Worm (Caenorhabditis elegans) whole organism, young adult: ENCODE measurements around the gene F42C5.9.

Experiments used
- D2030.7 ChIP-seq: fragments of 200-800 bp; sonication (Bioruptor generic); IDR thresholded peaks from 2 replicates; pipeline ENCODE4 v1.3.6; 2022; ENCODE audit warnings: missing genetic modification reagents, missing genetic modification characterization, missing compliant biosample characterization
- F33H1.4 ChIP-seq: fragments of 200-800 bp; sonication (Bioruptor generic); IDR thresholded peaks from 2 replicates; pipeline ENCODE4 v1.3.6; 2022; ENCODE audit warnings: missing genetic modification reagents, missing genetic modification characterization, missing compliant biosample characterization
- F39B2.1 ChIP-seq: fragments of 200-800 bp; sonication (Bioruptor generic); IDR thresholded peaks from 2 replicates; pipeline ENCODE4 v1.3.6; 2022; ENCODE audit warnings: missing genetic modification reagents, missing genetic modification characterization, missing compliant biosample characterization
- F55B11.4 ChIP-seq: sonication (generic microtip); optimal IDR thresholded peaks from 2 replicates; lab custom pipeline; 2016; ENCODE audit warnings: missing compliant biosample characterization, missing genetic modification characterization, borderline replicate concordance; ENCODE audit not compliant: insufficient read depth
- K11D2.4 ChIP-seq: fragments of 200-800 bp; sonication (Bioruptor generic); IDR thresholded peaks from 2 replicates; pipeline ENCODE4 v1.3.6; 2022; ENCODE audit warnings: missing genetic modification reagents, missing genetic modification characterization, missing compliant biosample characterization
- K12H6.12 ChIP-seq: fragments of 200-800 bp; sonication (Bioruptor generic); optimal IDR thresholded peaks from 2 replicates; lab custom pipeline; 2018; ENCODE audit warnings: mild to moderate bottlenecking, missing genetic modification characterization, missing compliant biosample characterization
- Y56A3A.18 ChIP-seq: fragments of 200-800 bp; sonication (Bioruptor generic); IDR thresholded peaks from 2 replicates; pipeline ENCODE4 v1.3.6; 2022; ENCODE audit warnings: missing genetic modification reagents, missing genetic modification characterization, missing compliant biosample characterization
- Y67H2A.10 ChIP-seq: fragments of 200-800 bp; sonication (Bioruptor generic); conservative IDR thresholded peaks from 2 replicates; pipeline ENCODE4 v1.3.6; 2022; ENCODE audit warnings: missing genetic modification reagents, missing genetic modification characterization, missing compliant biosample characterization
- Y79H2A.3 ChIP-seq: fragments of 200-800 bp; sonication (Bioruptor generic); conservative IDR thresholded peaks from 2 replicates; pipeline ENCODE4 v1.3.6; 2022; ENCODE audit warnings: missing genetic modification reagents, missing genetic modification characterization, missing compliant biosample characterization
- aptf-2 ChIP-seq: fragments of 200-800 bp; sonication (Bioruptor generic); conservative IDR thresholded peaks from 2 replicates; pipeline ENCODE4 v1.3.6; 2022; ENCODE audit warnings: missing genetic modification reagents, missing genetic modification characterization, missing compliant biosample characterization
- attf-5 ChIP-seq: fragments of 200-800 bp; sonication (Bioruptor generic); optimal IDR thresholded peaks from 2 replicates; lab custom pipeline; 2018; ENCODE audit warnings: mild to moderate bottlenecking, missing genetic modification characterization, missing compliant biosample characterization
- attf-6 ChIP-seq: fragments of 200-800 bp; sonication (Bioruptor generic); IDR thresholded peaks from 2 replicates; pipeline ENCODE4 v1.3.6; 2022; ENCODE audit warnings: missing genetic modification reagents, missing genetic modification characterization, missing compliant biosample characterization
- ccch-3 ChIP-seq: fragments of 200-800 bp; sonication (Bioruptor generic); optimal IDR thresholded peaks from 2 replicates; lab custom pipeline; 2018; ENCODE audit warnings: mild to moderate bottlenecking, missing genetic modification characterization, missing compliant biosample characterization
- ceh-100 ChIP-seq: fragments of 200-800 bp; sonication (Bioruptor generic); IDR thresholded peaks from 2 replicates; pipeline ENCODE4 v1.3.6; 2022; ENCODE audit warnings: missing genetic modification reagents, missing genetic modification characterization, missing compliant biosample characterization
- ceh-40 ChIP-seq: fragments of 200-800 bp; sonication (Bioruptor generic); IDR thresholded peaks from 2 replicates; pipeline ENCODE4 v1.3.6; 2022; ENCODE audit warnings: missing genetic modification characterization, missing compliant biosample characterization
- ceh-58 ChIP-seq: fragments of 200-800 bp; sonication (Bioruptor generic); IDR thresholded peaks from 2 replicates; pipeline ENCODE4 v1.3.6; 2022; ENCODE audit warnings: missing genetic modification characterization, missing compliant biosample characterization
- chd-7 ChIP-seq: sonication (generic microtip); optimal IDR thresholded peaks from 2 replicates; lab custom pipeline; 2016; ENCODE audit warnings: mild to moderate bottlenecking, missing genetic modification characterization, moderate library complexity, missing compliant biosample characterization
- egl-18 ChIP-seq: fragments of 200-800 bp; sonication (Bioruptor generic); IDR thresholded peaks from 2 replicates; pipeline ENCODE4 v1.3.6; 2022; ENCODE audit warnings: missing genetic modification reagents, missing genetic modification characterization, missing compliant biosample characterization
- ets-4 ChIP-seq: fragments of 200-800 bp; sonication (Bioruptor generic); optimal IDR thresholded peaks from 2 replicates; lab custom pipeline; 2018; ENCODE audit warnings: mild to moderate bottlenecking, missing genetic modification characterization, missing compliant biosample characterization
- hlh-12 ChIP-seq: sonication (generic microtip); optimal IDR thresholded peaks from 2 replicates; lab custom pipeline; 2016; ENCODE audit warnings: missing genetic modification characterization, missing compliant biosample characterization
- hlh-26 ChIP-seq: fragments of 200-800 bp; sonication (Bioruptor generic); conservative IDR thresholded peaks from 2 replicates; pipeline ENCODE4 v1.3.6; 2022; ENCODE audit warnings: missing genetic modification reagents, missing genetic modification characterization, missing compliant biosample characterization
- hmg-1.2 ChIP-seq: fragments of 200-800 bp; sonication (Bioruptor generic); IDR thresholded peaks from 2 replicates; pipeline ENCODE4 v1.3.6; 2022; ENCODE audit warnings: missing genetic modification reagents, missing genetic modification characterization, missing compliant biosample characterization
- lin-26 ChIP-seq: fragments of 200-800 bp; sonication (Bioruptor generic); IDR thresholded peaks from 2 replicates; pipeline ENCODE4 v1.3.6; 2022; ENCODE audit warnings: missing genetic modification reagents, missing genetic modification characterization, missing compliant biosample characterization
- lin-54 ChIP-seq: fragments of 200-800 bp; sonication (Bioruptor generic); optimal IDR thresholded peaks from 2 replicates; lab custom pipeline; 2018; ENCODE audit warnings: mild to moderate bottlenecking, missing genetic modification characterization, missing compliant biosample characterization
- lir-1 ChIP-seq: fragments of 200-800 bp; sonication (Bioruptor generic); conservative IDR thresholded peaks from 2 replicates; pipeline ENCODE4 v1.3.6; 2022; ENCODE audit warnings: missing genetic modification reagents, missing genetic modification characterization, missing compliant biosample characterization
- lsl-1 ChIP-seq: fragments of 200-800 bp; sonication (Bioruptor generic); optimal IDR thresholded peaks from 2 replicates; lab custom pipeline; 2018; ENCODE audit warnings: mild to moderate bottlenecking, missing genetic modification characterization, moderate library complexity, missing compliant biosample characterization
- madf-3 ChIP-seq: fragments of 200-800 bp; sonication (Bioruptor generic); IDR thresholded peaks from 2 replicates; pipeline ENCODE4 v1.3.6; 2022; ENCODE audit warnings: missing genetic modification reagents, missing genetic modification characterization, missing compliant biosample characterization
- madf-8 ChIP-seq: fragments of 200-800 bp; sonication (Bioruptor generic); conservative IDR thresholded peaks from 2 replicates; pipeline ENCODE4 v1.3.6; 2022; ENCODE audit warnings: missing genetic modification reagents, missing genetic modification characterization, missing compliant biosample characterization
- mcd-1 ChIP-seq: fragments of 200-800 bp; sonication (Bioruptor generic); IDR thresholded peaks from 2 replicates; pipeline ENCODE4 v1.3.6; 2022; ENCODE audit warnings: missing genetic modification reagents, missing genetic modification characterization, missing compliant biosample characterization
- mes-4 ChIP-seq: sonication (generic microtip); optimal IDR thresholded peaks from 2 replicates; lab custom pipeline; 2016; ENCODE audit warnings: missing genotype, missing genetic modification characterization, missing compliant biosample characterization
- mxl-1 ChIP-seq: sonication (generic microtip); optimal IDR thresholded peaks from 2 replicates; lab custom pipeline; 2016; ENCODE audit warnings: missing genetic modification characterization, missing compliant biosample characterization
- nfya-2 ChIP-seq: fragments of 200-800 bp; sonication (Bioruptor generic); IDR thresholded peaks from 2 replicates; pipeline ENCODE4 v1.3.6; 2022; ENCODE audit warnings: missing genetic modification reagents, missing genetic modification characterization, missing compliant biosample characterization
- nfyb-1 ChIP-seq: fragments of 200-800 bp; sonication (Bioruptor generic); IDR thresholded peaks from 2 replicates; pipeline ENCODE4 v1.3.6; 2022; ENCODE audit warnings: missing genetic modification reagents, missing genetic modification characterization, missing compliant biosample characterization
- nhr-179 ChIP-seq: sonication (generic microtip); optimal IDR thresholded peaks from 2 replicates; lab custom pipeline; 2016; ENCODE audit warnings: mild to moderate bottlenecking, missing genetic modification characterization, missing compliant biosample characterization
- pha-4 ChIP-seq: fragments of 150-350 bp; sonication (generic microtip); optimal IDR thresholded peaks from 2 replicates; lab custom pipeline; 2014; ENCODE audit warnings: missing biosample characterization, missing genetic modification reagents, missing genetic modification characterization
- rec-8 ChIP-seq, 2 experiments: sonication (generic microtip); optimal IDR thresholded peaks; 2 replicates each; lab custom pipeline; 2016; ENCODE audit warnings: mild to moderate bottlenecking in 2 of 2, missing genetic modification characterization in 2 of 2, missing genetic modification reagents in 2 of 2, missing genotype in 2 of 2, missing biosample characterization in 1 of 2, missing compliant biosample characterization in 1 of 2, moderate library complexity in 1 of 2
- rpc-1 ChIP-seq, 2 experiments: fragments of 150-350 bp in 1 of 2; sonication (generic microtip) in 1 of 2; optimal IDR thresholded peaks; 2 replicates each; lab custom pipeline; 2014 to 2018; ENCODE audit warnings: missing biosample characterization in 1 of 2, missing genetic modification characterization in 1 of 2, missing genetic modification reagents in 1 of 2, missing genotype in 1 of 2
- snpc-4 ChIP-seq, 5 experiments: fragments of 150-350 bp in 1 of 5; sonication (generic microtip) in 4 of 5; optimal IDR thresholded peaks; 2 replicates each; lab custom pipeline; 2014 to 2018; ENCODE audit warnings: missing genetic modification characterization in 5 of 5, missing biosample characterization in 3 of 5, antibody characterized with exemption in 2 of 5, mild to moderate bottlenecking in 2 of 5, missing compliant biosample characterization in 2 of 5, missing genotype in 2 of 5, moderate library complexity in 2 of 5, missing genetic modification reagents in 1 of 5
- sptf-2 ChIP-seq: fragments of 200-800 bp; sonication (Bioruptor generic); optimal IDR thresholded peaks from 2 replicates; lab custom pipeline; 2018; ENCODE audit warnings: mild to moderate bottlenecking, missing genetic modification characterization, missing compliant biosample characterization
- tbp1 ChIP-seq: fragments of 200-800 bp; sonication (Bioruptor generic); optimal IDR thresholded peaks from 2 replicates; lab custom pipeline; 2018; ENCODE audit warnings: mild to moderate bottlenecking, missing genetic modification characterization, missing compliant biosample characterization
- tbx-9 ChIP-seq: sonication (generic microtip); optimal IDR thresholded peaks from 2 replicates; lab custom pipeline; 2016; ENCODE audit warnings: borderline replicate concordance, missing genetic modification characterization, inconsistent platforms, missing compliant biosample characterization
- unc-62 ChIP-seq: fragments of 150-350 bp; optimal IDR thresholded peaks from 2 replicates; lab custom pipeline; 2014; ENCODE audit warnings: missing biosample characterization, missing genetic modification reagents, missing genetic modification characterization
- xnd-1 ChIP-seq: sonication (generic microtip); optimal IDR thresholded peaks from 2 replicates; lab custom pipeline; 2016; ENCODE audit warnings: missing genotype, missing genetic modification reagents, missing genetic modification characterization, missing compliant biosample characterization
- ztf-18 ChIP-seq: sonication (generic microtip); optimal IDR thresholded peaks from 2 replicates; lab custom pipeline; 2016; ENCODE audit warnings: missing genotype, mild to moderate bottlenecking, missing genetic modification characterization, missing compliant biosample characterization

Gene F42C5.9

ce11 chrIV:7344020-7344419, 27.1 kb upstream of the F42C5.9 start (continued):
- TF ChIP-seq hlh-12 (tag; lab: Kevin White, UChicago) = no peak
- peak; percentile 88 for TF ChIP-seq lin-26 (GFP tag; lab: Robert Waterston, UW)
- TF ChIP-seq lin-54 (GFP tag; lab: Kevin White, UChicago) = peak; percentile 28
- TF ChIP-seq ceh-40 (GFP tag; lab: Robert Waterston, UW) = no peak
- TF ChIP-seq unc-62 (GFP tag; lab: Kevin White, UChicago) = no peak
- no peak for TF ChIP-seq tbx-9
- TF ChIP-seq madf-8 (GFP tag; lab: Robert Waterston, UW) = no peak
- TF ChIP-seq mxl-1 (tag; lab: Kevin White, UChicago) = peak; percentile 23
- TF ChIP-seq egl-18 (GFP tag; lab: Robert Waterston, UW) = no peak
- no peak for TF ChIP-seq lsl-1
- no peak for TF ChIP-seq ccch-3
- no peak for TF ChIP-seq Y67H2A.10
- peak; percentile 75 for TF ChIP-seq hmg-1.2 (GFP tag; lab: Robert Waterston, UW)
- no peak for TF ChIP-seq K12H6.12 (tag; lab: Kevin White, UChicago)
- no peak for TF ChIP-seq pha-4
- TF ChIP-seq sptf-2 = no peak
- TF ChIP-seq nfyb-1 (GFP tag; lab: Robert Waterston, UW) = peak; percentile 57; the same call in 1 of the 2 replicates
- TF ChIP-seq F39B2.1 = 0 out of 2 replicates have a peak, but pooled peaks have one; percentile 30
- no peak for TF ChIP-seq Y56A3A.18 (GFP tag; lab: Robert Waterston, UW)
- TF ChIP-seq ztf-18 (tag; lab: Kevin White, UChicago) = peak; percentile 32
- no peak for TF ChIP-seq xnd-1 (tag; lab: Kevin White, UChicago)
- no peak for TF ChIP-seq nfya-2
- TF ChIP-seq ets-4 (GFP tag; lab: Kevin White, UChicago) = peak; percentile 2
- no peak for TF ChIP-seq hlh-26 (GFP tag; lab: Robert Waterston, UW)
- TF ChIP-seq Y79H2A.3 (GFP tag; lab: Robert Waterston, UW) = no peak
- peak; percentile 27 for TF ChIP-seq chd-7 (tag; lab: Kevin White, UChicago)
- no peak for TF ChIP-seq F33H1.4 (GFP tag; lab: Robert Waterston, UW)
- TF ChIP-seq rec-8 (tag; optimal IDR thresholded peaks at IDR 0.05; lab: Kevin White, UChicago) = peak in 1 of 2 experiments; percentile 12
- 0 out of 2 replicates have a peak, but pooled peaks have one; percentile 35 for TF ChIP-seq attf-6 (GFP tag; lab: Robert Waterston, UW)

- TF ChIP-seq aptf-2 (GFP tag; lab: Robert Waterston, UW) = no peak
- no peak for TF ChIP-seq lin-54 (GFP tag; lab: Kevin White, UChicago)
- TF ChIP-seq lir-1 = no peak
- no peak for TF ChIP-seq madf-3 (GFP tag; lab: Robert Waterston, UW)
- no peak for TF ChIP-seq rpc-1 (optimal IDR thresholded peaks at IDR 0.05; lab: Kevin White, UChicago)
- TF ChIP-seq rpc-1 (tag; optimal IDR thresholded peaks at IDR 0.05; lab: Kevin White, UChicago) = no peak
- TF ChIP-seq ceh-58 (GFP tag; lab: Robert Waterston, UW) = no peak
- no peak for TF ChIP-seq attf-5 (GFP tag; lab: Kevin White, UChicago)
- TF ChIP-seq mcd-1 (GFP tag; lab: Robert Waterston, UW) = no peak
- TF ChIP-seq ceh-100 (GFP tag; lab: Robert Waterston, UW) = no peak
- TF ChIP-seq egl-18 (GFP tag; lab: Robert Waterston, UW) = no peak
- TF ChIP-seq D2030.7 (GFP tag; lab: Robert Waterston, UW) = no peak
- TF ChIP-seq Y67H2A.10 = no peak
- no peak for TF ChIP-seq snpc-4 (GFP tag; optimal IDR thresholded peaks at IDR 0.05; lab: Kevin White, UChicago)
- TF ChIP-seq snpc-4 (tag; optimal IDR thresholded peaks at IDR 0.05; lab: Kevin White, UChicago) = no peak
- TF ChIP-seq F55B11.4 = no peak
- no peak for TF ChIP-seq mes-4 (tag; lab: Kevin White, UChicago)
- TF ChIP-seq nhr-179 (tag; lab: Kevin White, UChicago) = no peak
- no peak for TF ChIP-seq tbp1 (GFP tag; lab: Kevin White, UChicago)
- no peak for TF ChIP-seq K11D2.4 (GFP tag; lab: Robert Waterston, UW)
These were observed 25.2 kb upstream of the F42C5.9 start for ce11 chrIV:7342144-7342543.
